Worm (Caenorhabditis elegans): ENCODE results near the gene clec-38.

- TF ChIP-seq ama-1 (optimal IDR thresholded peaks at IDR 0.05) = no peak
- TF ChIP-seq aly-1 (tag; optimal IDR thresholded peaks at IDR 0.05) = no peak
- TF ChIP-seq tbx-11 (GFP tag; IDR thresholded peaks at IDR 0.05) = no peak
- no peak for TF ChIP-seq ceh-36 (tag; optimal IDR thresholded peaks at IDR 0.05)
- no peak for TF ChIP-seq tra-4 (tag; optimal IDR thresholded peaks at IDR 0.05)
- no peak for TF ChIP-seq flt-1 (GFP tag; IDR thresholded peaks at IDR 0.05)
- TF ChIP-seq pes-1 (GFP tag; IDR thresholded peaks at IDR 0.05) = no peak
- no peak for TF ChIP-seq scrt-1 (GFP tag; IDR thresholded peaks at IDR 0.05)
Observed at ce11 chrV:16749473-16749872, 14.1 kb upstream of the clec-38 start.
